Fruit fly (Drosophila melanogaster): Measurements from ENCODE around the gene Jon25Biii.

Jon25Biii gene

DNA sequence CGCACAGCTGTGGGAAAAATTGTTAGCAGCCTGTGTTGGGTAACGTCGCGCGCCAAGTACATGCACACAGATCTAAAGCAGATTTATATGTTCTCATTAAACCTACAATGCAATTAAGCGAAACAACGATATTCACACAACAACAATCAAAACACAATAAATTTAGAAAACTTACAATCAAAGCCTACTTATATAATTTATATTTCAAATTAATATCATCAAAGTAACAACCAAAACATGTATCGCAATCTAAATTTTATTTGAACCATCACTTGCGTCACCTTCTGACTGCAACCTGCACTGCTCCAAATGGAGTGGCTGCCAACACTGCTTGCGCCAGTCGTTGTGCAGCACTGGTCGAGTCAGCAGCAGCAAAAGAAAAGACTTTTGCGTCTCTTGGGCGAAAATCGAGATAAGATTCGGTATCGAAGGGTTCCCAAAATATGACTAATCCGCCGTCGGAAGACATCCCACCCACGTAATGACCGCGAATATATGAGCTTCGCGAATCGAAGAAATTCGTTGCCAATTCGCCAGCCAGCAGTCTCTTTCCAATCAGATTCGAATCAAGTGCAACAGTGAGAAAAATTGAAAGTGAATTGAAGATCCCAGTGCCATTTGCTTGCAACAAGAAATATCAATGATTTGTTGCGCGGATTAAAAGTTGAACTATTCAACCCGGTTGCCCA lies 30.9 kb upstream of the Jon25Biii start, which contains the start of the genes CG8892 and CG34126 (continued):
- TF ChIP-seq net (GFP tag; optimal IDR thresholded peaks at IDR 0.05) (peak; percentile 94), Met (GFP tag; optimal IDR thresholded peaks at IDR 0.05) (peak; percentile 95), esn (GFP tag; optimal IDR thresholded peaks at IDR 0.05) (peak; percentile 98), Lpt (GFP tag; optimal IDR thresholded peaks at IDR 0.05) (peak; percentile 90), svp (GFP tag) (peak; percentile 97), Hr39 (GFP tag; optimal IDR thresholded peaks at IDR 0.05) (peak; percentile 98), salr (GFP tag; optimal IDR thresholded peaks at IDR 0.05) (peak; percentile 91 to 96), spab (GFP tag; optimal IDR thresholded peaks at IDR 0.05) (peak; percentile 91), CG10631 (GFP tag; optimal IDR thresholded peaks at IDR 0.05) (peak; percentile 99), CG6792 (GFP tag; optimal IDR thresholded peaks at IDR 0.05) (peak; percentile 95), Sox15 (GFP tag; optimal IDR thresholded peaks at IDR 0.05) (peak; percentile 98), Gug (GFP tag; IDR thresholded peaks at IDR 0.05) (peak; percentile 94), Eip93F (GFP tag; optimal IDR thresholded peaks at IDR 0.05) (peak; percentile 87), Smox (GFP tag; optimal IDR thresholded peaks at IDR 0.05) (peak; percentile 96), Blimp-1 (GFP tag; optimal IDR thresholded peaks at IDR 0.05) (peak; percentile 92), CG6163 (GFP tag; IDR thresholded peaks at IDR 0.05) (peak; percentile 93), fd59A (GFP tag; optimal IDR thresholded peaks at IDR 0.05) (peak; percentile 96)

DNA sequence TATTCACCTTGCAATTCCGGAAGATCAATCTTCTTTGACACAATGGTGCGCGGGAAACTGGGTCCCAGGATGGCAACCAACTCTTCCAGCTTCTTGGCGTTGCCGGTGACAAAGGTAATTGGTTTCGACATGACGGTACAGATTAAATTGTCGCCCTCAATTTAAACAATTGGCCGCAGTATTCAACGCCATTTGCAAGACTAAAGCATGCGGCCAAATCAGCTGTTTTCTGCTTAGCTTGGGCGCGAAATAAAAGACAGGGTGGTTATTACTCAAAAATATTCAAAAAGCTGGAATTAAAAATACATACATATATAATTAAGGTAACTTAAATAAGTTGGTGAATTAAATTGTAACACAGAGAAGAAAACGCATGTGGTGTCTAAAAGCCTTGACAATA lies 28.6 kb upstream of the Jon25Biii start, which contains the start of gene CG8891:
Gene CG8891, minus strand, starts transcription at position 242 of the 400 bp plus-strand sequence.
- no peak for TF ChIP-seq Met (GFP tag; optimal IDR thresholded peaks at IDR 0.05)
- no peak for TF ChIP-seq CG3919 (GFP tag; optimal IDR thresholded peaks at IDR 0.05)
- no peak for TF ChIP-seq CG6792 (GFP tag; optimal IDR thresholded peaks at IDR 0.05)
- TF ChIP-seq CG4318 (GFP tag; optimal IDR thresholded peaks at IDR 0.05): no peak
- no peak for TF ChIP-seq dsx (GFP tag; optimal IDR thresholded peaks at IDR 0.05; ENCODE audit: poor library complexity, severe bottlenecking)
- no peak for TF ChIP-seq topi (GFP tag; optimal IDR thresholded peaks at IDR 0.05)

DNA sequence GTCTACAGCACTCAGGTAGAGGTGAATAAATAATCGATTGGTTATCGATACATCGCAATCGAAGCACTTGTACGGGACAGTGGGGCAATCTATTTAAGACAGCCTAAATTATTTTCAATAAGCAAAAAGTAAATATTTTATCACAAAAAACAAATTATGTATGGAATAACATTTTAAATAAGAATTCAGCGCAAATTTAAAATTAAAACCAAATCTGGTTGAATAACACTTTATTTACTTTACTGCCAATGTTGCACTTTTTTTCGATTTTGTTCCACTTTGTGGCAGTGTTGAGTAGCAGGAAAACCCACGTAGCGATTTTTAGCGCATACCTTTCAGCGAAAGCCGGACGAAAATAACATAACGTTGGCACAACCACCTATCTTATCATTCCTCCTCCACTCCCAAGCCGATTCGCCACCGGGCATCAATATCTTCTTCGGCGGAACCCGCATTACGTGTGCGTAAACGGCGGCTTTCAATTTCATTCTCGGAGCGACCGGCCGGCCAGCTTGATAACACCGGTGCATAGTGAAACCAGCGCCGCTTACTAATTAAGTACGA lies 26.5 kb upstream of the Jon25Biii start, which contains the start of the genes Gmd and CG3792:
Gene Gmd, minus strand, starts transcription at position 36 of the 564 bp plus-strand sequence.
Gene CG3792, plus strand, starts transcription at position 325 of the 564 bp plus-strand sequence.
- peak; percentile 73 for TF ChIP-seq CG6854 (GFP tag; optimal IDR thresholded peaks at IDR 0.05)
- TF ChIP-seq CG10631 (GFP tag; optimal IDR thresholded peaks at IDR 0.05): no peak
- TF ChIP-seq fd85E (GFP tag; optimal IDR thresholded peaks at IDR 0.05): no peak
- TF ChIP-seq CG1621 (tag; optimal IDR thresholded peaks at IDR 0.05): peak; percentile 90
- no peak for TF ChIP-seq CG10669 (GFP tag; optimal IDR thresholded peaks at IDR 0.05)
- peak; percentile 97 for TF ChIP-seq eg (GFP tag; IDR thresholded peaks at IDR 0.05)
- TF ChIP-seq topi (GFP tag; optimal IDR thresholded peaks at IDR 0.05): peak; percentile 95
- TF ChIP-seq salr (GFP tag; optimal IDR thresholded peaks at IDR 0.05): peak in 1 of 2 experiments; percentile 80
- TF ChIP-seq cyc (GFP tag; optimal IDR thresholded peaks at IDR 0.05): peak; percentile 95
- TF ChIP-seq Smox (GFP tag; optimal IDR thresholded peaks at IDR 0.05): no peak
- TF ChIP-seq Lpt (GFP tag; optimal IDR thresholded peaks at IDR 0.05): peak; percentile 90
- TF ChIP-seq lz (GFP tag; optimal IDR thresholded peaks at IDR 0.05): peak; percentile 94
- TF ChIP-seq pdm3 (GFP tag; optimal IDR thresholded peaks at IDR 0.05): no peak
- peak; percentile 95 for TF ChIP-seq CG3032 (tag; optimal IDR thresholded peaks at IDR 0.05)
- TF ChIP-seq CG31627 (GFP tag; optimal IDR thresholded peaks at IDR 0.05): peak; percentile 96
- peak; percentile 93 for TF ChIP-seq CG11762 (GFP tag; optimal IDR thresholded peaks at IDR 0.05; ENCODE audit: insufficient read depth)
- peak; percentile 96 for TF ChIP-seq esn (GFP tag; optimal IDR thresholded peaks at IDR 0.05)
- TF ChIP-seq Ets21C (GFP tag; optimal IDR thresholded peaks at IDR 0.05): no peak
- TF ChIP-seq CG7368 (GFP tag; optimal IDR thresholded peaks at IDR 0.05): no peak
- no peak for TF ChIP-seq CG4318 (GFP tag; optimal IDR thresholded peaks at IDR 0.05)
- peak; percentile 92 for TF ChIP-seq CG8632 (GFP tag; optimal IDR thresholded peaks at IDR 0.05)
- peak; percentile 91 for TF ChIP-seq vri (GFP tag; optimal IDR thresholded peaks at IDR 0.05)
- TF ChIP-seq ss (GFP tag; optimal IDR thresholded peaks at IDR 0.05): no peak
- TF ChIP-seq achi (GFP tag; optimal IDR thresholded peaks at IDR 0.05): no peak
- TF ChIP-seq CG6163 (GFP tag; IDR thresholded peaks at IDR 0.05): peak; percentile 91
- TF ChIP-seq CG6792 (GFP tag; optimal IDR thresholded peaks at IDR 0.05): peak; percentile 92
- TF ChIP-seq CG9139 (GFP tag; optimal IDR thresholded peaks at IDR 0.05): no peak
- TF ChIP-seq Blimp-1 (GFP tag; optimal IDR thresholded peaks at IDR 0.05): peak; percentile 81
- peak; percentile 96 for TF ChIP-seq acj6 (GFP tag; optimal IDR thresholded peaks at IDR 0.05)
- TF ChIP-seq Hr39 (GFP tag; optimal IDR thresholded peaks at IDR 0.05): peak; percentile 94
- peak; percentile 93 for TF ChIP-seq CG8319 (GFP tag; optimal IDR thresholded peaks at IDR 0.05)
- TF ChIP-seq dac (GFP tag; optimal IDR thresholded peaks at IDR 0.05): peak; percentile 65
- TF ChIP-seq Hr4 (GFP tag; optimal IDR thresholded peaks at IDR 0.05): no peak
- TF ChIP-seq CG11294 (GFP tag; IDR thresholded peaks at IDR 0.05): peak; percentile 93
- peak; percentile 91 for TF ChIP-seq dsx (GFP tag; optimal IDR thresholded peaks at IDR 0.05; ENCODE audit: poor library complexity, severe bottlenecking)

Data from whole organism, prepupa.